Fruit fly (Drosophila melanogaster) whole organism, embryonic: Measurements from ENCODE around the gene CG15728.

Experiments used
- Atf6 ChIP-seq: fragments of 200-800 bp; sonication (Bioruptor generic); IDR thresholded peaks from 2 replicates; pipeline ENCODE4 v1.3.6; 2022; ENCODE audit warnings: missing biosample characterization, missing genetic modification characterization
- BEAF-32 ChIP-seq: fragments of 200-800 bp; sonication (Bioruptor generic); optimal IDR thresholded peaks from 3 replicates; lab custom pipeline; 2017; ENCODE audit warnings: missing biosample characterization, missing genetic modification characterization, mild to moderate bottlenecking, moderate library complexity, missing genetic modification reagents
- Bdp1 ChIP-seq: fragments of 200-800 bp; sonication (Bioruptor generic); optimal IDR thresholded peaks from 3 replicates; lab custom pipeline; 2016; ENCODE audit warnings: missing biosample characterization, missing genetic modification characterization
- CG10209 ChIP-seq: fragments of 200-800 bp; sonication (Bioruptor generic); optimal IDR thresholded peaks from 3 replicates; lab custom pipeline; 2017; ENCODE audit warnings: missing biosample characterization, mild to moderate bottlenecking, missing genetic modification characterization, missing genetic modification reagents
- CG10959 ChIP-seq: fragments of 200-800 bp; sonication (Bioruptor generic); IDR thresholded peaks from 2 replicates; pipeline ENCODE4 v1.3.6; 2022; ENCODE audit warnings: missing biosample characterization, missing genetic modification characterization
- CG11093 ChIP-seq: fragments of 200-800 bp; sonication (Bioruptor generic); IDR thresholded peaks from 3 replicates; pipeline ENCODE4 v1.3.6; 2022; ENCODE audit warnings: missing biosample characterization, missing genetic modification characterization
- CG12104 ChIP-seq: fragments of 200-800 bp; sonication (Bioruptor generic); optimal IDR thresholded peaks from 3 replicates; lab custom pipeline; 2016; ENCODE audit warnings: missing biosample characterization, missing genetic modification characterization
- CG12155 ChIP-seq: fragments of 200-800 bp; sonication (Bioruptor generic); optimal IDR thresholded peaks from 3 replicates; lab custom pipeline; 2016; ENCODE audit warnings: missing biosample characterization, missing genetic modification characterization
- CG1233 ChIP-seq: fragments of 200-800 bp; sonication (Bioruptor generic); optimal IDR thresholded peaks from 4 replicates; lab custom pipeline; 2018; ENCODE audit warnings: missing biosample characterization, mild to moderate bottlenecking, missing genetic modification characterization
- CG17612 ChIP-seq: fragments of 200-800 bp; sonication (Bioruptor generic); IDR thresholded peaks from 2 replicates; pipeline ENCODE4 v1.3.6; 2022; ENCODE audit warnings: missing biosample characterization, missing genetic modification characterization
- CG1832 ChIP-seq: fragments of 200-800 bp; sonication (Bioruptor generic); optimal IDR thresholded peaks from 2 replicates; lab custom pipeline; 2017; ENCODE audit warnings: missing biosample characterization, mild to moderate bottlenecking, missing genetic modification characterization, inconsistent platforms
- CG6254 ChIP-seq: fragments of 200-800 bp; sonication (Bioruptor generic); optimal IDR thresholded peaks from 3 replicates; lab custom pipeline; 2017; ENCODE audit warnings: mild to moderate bottlenecking, missing biosample characterization, missing genetic modification reagents, missing genetic modification characterization
- CG6813 ChIP-seq: fragments of 200-800 bp; sonication (Bioruptor generic); optimal IDR thresholded peaks from 2 replicates; lab custom pipeline; 2017; ENCODE audit warnings: missing biosample characterization, missing genetic modification characterization, mild to moderate bottlenecking, moderate library complexity, missing genetic modification reagents
- CG8388 ChIP-seq: fragments of 200-800 bp; sonication (Bioruptor generic); optimal IDR thresholded peaks from 2 replicates; lab custom pipeline; 2019; ENCODE audit warnings: missing biosample characterization, mild to moderate bottlenecking, missing genetic modification characterization, moderate library complexity
- CG9727 ChIP-seq: fragments of 200-800 bp; sonication (Bioruptor generic); optimal IDR thresholded peaks from 3 replicates; lab custom pipeline; 2017; ENCODE audit warnings: missing biosample characterization, mild to moderate bottlenecking, missing genetic modification characterization
- Camta ChIP-seq: fragments of 200-800 bp; sonication (Bioruptor generic); optimal IDR thresholded peaks from 2 replicates; lab custom pipeline; 2016; ENCODE audit warnings: missing biosample characterization, missing genetic modification characterization
- CrebB ChIP-seq: fragments of 200-800 bp; sonication (Bioruptor generic); optimal IDR thresholded peaks from 3 replicates; lab custom pipeline; 2018; ENCODE audit warnings: missing biosample characterization, mild to moderate bottlenecking, missing genetic modification characterization
- D19B ChIP-seq: fragments of 200-800 bp; sonication (Bioruptor generic); optimal IDR thresholded peaks from 2 replicates; lab custom pipeline; 2017; ENCODE audit warnings: missing biosample characterization, mild to moderate bottlenecking, missing genetic modification characterization
- Doc2 ChIP-seq: fragments of 200-800 bp; sonication (Bioruptor generic); IDR thresholded peaks from 2 replicates; pipeline ENCODE4 v1.3.6; 2022; ENCODE audit warnings: missing biosample characterization, missing genetic modification characterization
- E2f2 ChIP-seq: fragments of 200-800 bp; sonication (Bioruptor generic); IDR thresholded peaks from 2 replicates; pipeline ENCODE4 v1.3.6; 2022; ENCODE audit warnings: missing biosample characterization, missing genetic modification characterization
- H15 ChIP-seq: fragments of 200-800 bp; sonication (Bioruptor generic); IDR thresholded peaks from 3 replicates; pipeline ENCODE4 v1.3.6; 2022; ENCODE audit warnings: missing biosample characterization, missing genetic modification characterization
- HHEX ChIP-seq: fragments of 200-800 bp; sonication (Bioruptor generic); optimal IDR thresholded peaks from 3 replicates; lab custom pipeline; 2017; ENCODE audit warnings: missing biosample characterization, mild to moderate bottlenecking, missing genetic modification characterization, missing genetic modification reagents
- Hand ChIP-seq: fragments of 200-800 bp; sonication (Bioruptor generic); optimal IDR thresholded peaks from 2 replicates; lab custom pipeline; 2017; ENCODE audit warnings: mild to moderate bottlenecking, missing biosample characterization, missing genetic modification reagents, missing genetic modification characterization
- Lpt ChIP-seq: fragments of >200 bp; optimal IDR thresholded peaks from 2 replicates; lab custom pipeline; 2018; ENCODE audit warnings: missing biosample characterization, missing genetic modification characterization
- Taf1 ChIP-seq: fragments of 200-800 bp; sonication (Bioruptor generic); IDR thresholded peaks from 2 replicates; pipeline ENCODE4 v1.3.6; 2022; ENCODE audit warnings: missing biosample characterization, missing genetic modification characterization
- Usf ChIP-seq: fragments of 200-800 bp; sonication (Bioruptor generic); optimal IDR thresholded peaks from 2 replicates; lab custom pipeline; 2017; ENCODE audit warnings: missing genotype, missing biosample characterization, missing genetic modification characterization
- aop ChIP-seq: fragments of 200-800 bp; sonication (Bioruptor generic); IDR thresholded peaks from 2 replicates; pipeline ENCODE4 v1.3.6; 2022; ENCODE audit warnings: missing biosample characterization, missing genetic modification characterization
- ap ChIP-seq: fragments of 200-800 bp; sonication (Bioruptor generic); IDR thresholded peaks from 2 replicates; pipeline ENCODE4 v1.3.6; 2022; ENCODE audit warnings: missing biosample characterization, missing genetic modification characterization
- ase ChIP-seq: fragments of 200-800 bp; sonication (Bioruptor generic); IDR thresholded peaks from 3 replicates; pipeline ENCODE4 v1.3.6; 2022; ENCODE audit warnings: missing biosample characterization, missing genetic modification characterization
- ash1 ChIP-seq: fragments of 200-800 bp; sonication (Bioruptor generic); optimal IDR thresholded peaks from 2 replicates; lab custom pipeline; 2018; ENCODE audit warnings: missing biosample characterization, mild to moderate bottlenecking, missing genetic modification characterization
- chinmo ChIP-seq: fragments of 200-800 bp; sonication (Bioruptor generic); IDR thresholded peaks from 4 replicates; pipeline ENCODE4 v1.3.6; 2022; ENCODE audit warnings: missing biosample characterization, missing genetic modification characterization; ENCODE audit not compliant: partially characterized antibody
- chn ChIP-seq: fragments of 200-800 bp; sonication (Bioruptor generic); optimal IDR thresholded peaks from 2 replicates; lab custom pipeline; 2016; ENCODE audit warnings: missing biosample characterization, missing genetic modification characterization
- exex ChIP-seq: fragments of 200-800 bp; sonication (Bioruptor generic); optimal IDR thresholded peaks from 4 replicates; lab custom pipeline; 2018; ENCODE audit warnings: missing biosample characterization, mild to moderate bottlenecking, missing genetic modification characterization, moderate library complexity
- gcm2 ChIP-seq: fragments of 200-800 bp; sonication (Bioruptor generic); optimal IDR thresholded peaks from 2 replicates; lab custom pipeline; 2016; ENCODE audit warnings: missing biosample characterization, missing genetic modification characterization
- ind ChIP-seq: fragments of 200-800 bp; sonication (Bioruptor generic); optimal IDR thresholded peaks from 3 replicates; lab custom pipeline; 2016; ENCODE audit warnings: missing biosample characterization, missing genetic modification characterization
- lbe ChIP-seq: fragments of 200-800 bp; sonication (Bioruptor generic); optimal IDR thresholded peaks from 2 replicates; lab custom pipeline; 2016; ENCODE audit warnings: missing biosample characterization, mild to moderate bottlenecking, missing genetic modification characterization
- lilli ChIP-seq: fragments of 200-800 bp; sonication (Bioruptor generic); optimal IDR thresholded peaks from 3 replicates; lab custom pipeline; 2016; ENCODE audit warnings: missing biosample characterization, missing genetic modification characterization
- lov ChIP-seq, 2 experiments: fragments of 200-800 bp in 1 of 2; fragments of >200 bp in 1 of 2; sonication (Bioruptor generic) in 1 of 2; IDR thresholded peaks in 1 of 2; optimal IDR thresholded peaks in 1 of 2; 2 replicates in 1 of 2; 3 replicates in 1 of 2; pipeline versions ENCODE4 v1.3.6 to Lab custom; 2017 to 2022; ENCODE audit warnings: missing biosample characterization in 1 of 2, missing genetic modification characterization in 1 of 2
- luna ChIP-seq: fragments of 200-800 bp; sonication (Bioruptor generic); optimal IDR thresholded peaks from 2 replicates; lab custom pipeline; 2016; ENCODE audit warnings: missing biosample characterization, missing genetic modification characterization
- oc ChIP-seq: fragments of 200-800 bp; sonication (Bioruptor generic); optimal IDR thresholded peaks from 2 replicates; lab custom pipeline; 2018; ENCODE audit warnings: missing biosample characterization, mild to moderate bottlenecking, missing genetic modification characterization, moderate library complexity
- prd ChIP-seq, 3 experiments: fragments of >200 bp in 2 of 3; fragments of 200-800 bp in 1 of 3; sonication (Bioruptor generic) in 1 of 3; optimal IDR thresholded peaks in 2 of 3; IDR thresholded peaks in 1 of 3; 2 replicates in 2 of 3; 3 replicates in 1 of 3; pipeline versions ENCODE4 v1.3.6 to Lab custom; 2017 to 2022; ENCODE audit warnings: missing biosample characterization in 1 of 3, missing genetic modification characterization in 1 of 3
- run ChIP-seq: fragments of 200-800 bp; sonication (Bioruptor generic); optimal IDR thresholded peaks from 3 replicates; lab custom pipeline; 2018; ENCODE audit warnings: missing biosample characterization, mild to moderate bottlenecking, missing genetic modification characterization
- shn ChIP-seq: fragments of 200-800 bp; sonication (Bioruptor generic); optimal IDR thresholded peaks from 3 replicates; lab custom pipeline; 2016; ENCODE audit warnings: missing biosample characterization, missing genetic modification characterization
- slbo ChIP-seq: fragments of 200-800 bp; sonication (Bioruptor generic); IDR thresholded peaks from 2 replicates; pipeline ENCODE4 v1.3.6; 2022; ENCODE audit warnings: missing biosample characterization, missing genetic modification characterization
- slou ChIP-seq: fragments of 200-800 bp; sonication (Bioruptor generic); optimal IDR thresholded peaks from 3 replicates; lab custom pipeline; 2016; ENCODE audit warnings: missing biosample characterization, missing genetic modification characterization
- ssp ChIP-seq: fragments of 200-800 bp; sonication (Bioruptor generic); IDR thresholded peaks from 2 replicates; pipeline ENCODE4 v1.3.6; 2022; ENCODE audit warnings: missing biosample characterization, missing genetic modification characterization
- tap ChIP-seq: fragments of 200-800 bp; optimal IDR thresholded peaks from 3 replicates; lab custom pipeline; 2019; ENCODE audit warnings: missing biosample characterization, mild to moderate bottlenecking, missing genetic modification characterization, moderate library complexity
- tgo ChIP-seq: fragments of 200-800 bp; sonication (Bioruptor generic); IDR thresholded peaks from 3 replicates; pipeline ENCODE4 v1.3.6; 2022; ENCODE audit warnings: missing biosample characterization, missing genetic modification characterization
- tll ChIP-seq, 2 experiments: fragments of 200-800 bp in 1 of 2; fragments of >200 bp in 1 of 2; sonication (Bioruptor generic) in 1 of 2; optimal IDR thresholded peaks; 2 replicates each; lab custom pipeline; 2017 to 2019; ENCODE audit warnings: missing biosample characterization in 2 of 2, missing genetic modification characterization in 2 of 2, mild to moderate bottlenecking in 1 of 2, moderate library complexity in 1 of 2

The CG15728 gene

DNA sequence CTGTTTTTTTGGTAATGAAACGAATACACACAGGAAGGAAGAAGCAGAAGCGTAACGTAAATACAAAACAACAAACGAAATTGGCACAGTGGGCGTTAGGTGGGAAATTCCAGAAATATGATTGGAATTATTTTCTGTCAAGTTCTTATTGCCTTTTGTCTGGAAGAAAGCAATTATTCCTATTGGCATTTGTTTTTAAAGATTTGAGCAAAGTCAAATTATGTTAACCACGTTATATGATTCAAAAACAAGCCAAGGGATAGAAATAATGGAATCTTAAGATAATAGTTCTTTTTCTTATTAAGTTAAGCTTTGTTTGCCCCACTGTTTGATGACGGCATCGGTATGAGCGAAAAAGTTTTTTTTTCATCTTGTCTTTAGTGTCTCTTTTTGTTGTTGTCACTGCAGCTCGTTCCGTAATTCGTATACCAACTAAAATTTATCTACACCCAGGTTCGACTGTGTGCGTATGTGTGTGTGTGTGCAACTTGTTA lies 44.5 kb upstream of the CG15728 start (continued):
- TF ChIP-seq ash1 (GFP tag; lab: Kevin White, UChicago) (peak; percentile 31), CG1233 (GFP tag; lab: Kevin White, UChicago) (peak; percentile 93), tap (tag; lab: Kevin White, UChicago) (peak; percentile 94), shn (GFP tag; lab: Kevin White, UChicago) (peak; percentile 96), run (tag; lab: Kevin White, UChicago) (peak; percentile 94), slou (GFP tag; lab: Kevin White, UChicago) (peak; percentile 96), H15 (peak; percentile 86), ssp (peak; percentile 79), tgo (peak; percentile 94), lbe (GFP tag; lab: Kevin White, UChicago) (peak; percentile 95), CG10209 (peak; percentile 96), CG9727 (peak; percentile 96), chn (GFP tag; lab: Kevin White, UChicago) (peak; percentile 92), luna (GFP tag; lab: Kevin White, UChicago) (peak; percentile 71), D19B (peak; percentile 91), ase (GFP tag; lab: Robert Waterston, UW) (peak; percentile 87), CG17612 (peak; percentile 75), Camta (GFP tag; lab: Kevin White, UChicago) (peak; percentile 62), CG10959 (GFP tag; lab: Robert Waterston, UW) (peak; percentile 76), Hand (GFP tag; lab: Kevin White, UChicago) (peak; percentile 93), lov (optimal IDR thresholded peaks at IDR 0.05; lab: Kevin White, UChicago) (no peak), lov (GFP tag; IDR thresholded peaks at IDR 0.05; lab: Robert Waterston, UW) (peak; percentile 54; the same call in 1 of the 3 replicates), Bdp1 (GFP tag; lab: Kevin White, UChicago) (peak; percentile 87), exex (tag; lab: Kevin White, UChicago) (peak; percentile 75), BEAF-32 (GFP tag; lab: Kevin White, UChicago) (peak; percentile 19), Atf6 (peak; percentile 96), Lpt (GFP tag; lab: Kevin White, UChicago) (no peak), tll (GFP tag; optimal IDR thresholded peaks at IDR 0.05; lab: Kevin White, UChicago) (no peak), slbo (GFP tag; lab: Robert Waterston, UW) (peak; percentile 94), CG6813 (GFP tag; lab: Kevin White, UChicago) (peak; percentile 95), aop (GFP tag; lab: Robert Waterston, UW) (no peak), gcm2 (GFP tag; lab: Kevin White, UChicago) (peak; percentile 95), chinmo (GFP tag; lab: Robert Waterston, UW) (no peak), CG12104 (GFP tag; lab: Kevin White, UChicago) (peak; percentile 95), ind (peak; percentile 94), CG11093 (GFP tag; lab: Robert Waterston, UW) (peak; percentile 86), oc (peak; percentile 91), lilli (GFP tag; lab: Kevin White, UChicago) (peak; percentile 97), ap (GFP tag; lab: Robert Waterston, UW) (peak; percentile 86), Taf1 (GFP tag; lab: Robert Waterston, UW) (peak; percentile 88), HHEX (GFP tag; lab: Kevin White, UChicago) (peak; percentile 96), CG1832 (GFP tag; lab: Kevin White, UChicago) (no peak), Doc2 (GFP tag; lab: Robert Waterston, UW) (no peak; the same call in 1 of the 2 replicates), Usf (GFP tag; lab: Kevin White, UChicago) (peak; percentile 84), CG6254 (GFP tag; lab: Kevin White, UChicago) (peak; percentile 80), CrebB (tag; lab: Kevin White, UChicago) (peak; percentile 89), prd (optimal IDR thresholded peaks at IDR 0.05; lab: Kevin White, UChicago) (no peak), prd (GFP tag; IDR thresholded peaks at IDR 0.05; lab: Robert Waterston, UW) (peak; percentile 93), CG8388 (GFP tag; lab: Kevin White, UChicago) (peak; percentile 92), E2f2 (peak; percentile 77), CG12155 (GFP tag; lab: Kevin White, UChicago) (peak; percentile 92)
